Worm (Caenorhabditis elegans): ENCODE results near the gene Y22D7AL.7.

DNA sequence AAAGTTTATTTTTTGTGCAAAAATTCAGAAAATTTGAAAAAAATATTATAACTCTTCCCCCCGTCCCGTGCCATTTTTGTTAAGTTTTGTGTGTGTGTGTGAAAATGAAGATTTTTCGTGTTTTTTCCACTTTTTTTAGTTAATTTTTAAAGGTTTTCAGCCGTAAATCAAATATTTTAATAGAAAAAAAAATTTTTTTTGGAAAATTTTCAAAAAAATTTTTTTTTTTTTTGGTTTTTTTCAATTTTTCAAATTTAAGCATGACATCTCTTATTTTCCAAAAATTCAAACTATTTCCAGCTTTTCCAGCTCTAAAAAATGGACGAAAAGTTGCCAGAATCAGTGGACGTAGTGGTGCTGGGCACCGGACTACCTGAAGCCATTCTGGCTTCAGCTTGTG is 6.5 kb upstream of the Y22D7AL.7 start, which contains the start of gene rep-1:
- no peak for TF ChIP-seq egl-27 (tag; optimal IDR thresholded peaks at IDR 0.05)
- TF ChIP-seq nhr-12 (tag; optimal IDR thresholded peaks at IDR 0.05): no peak
- TF ChIP-seq ztf-11 (tag; optimal IDR thresholded peaks at IDR 0.05): no peak
- TF ChIP-seq nhr-11 (tag; optimal IDR thresholded peaks at IDR 0.05): no peak
- no peak for TF ChIP-seq nhr-237 (tag; optimal IDR thresholded peaks at IDR 0.05)
- TF ChIP-seq unc-62 (GFP tag; optimal IDR thresholded peaks at IDR 0.05): no peak
- TF ChIP-seq ZK546.5 (tag; optimal IDR thresholded peaks at IDR 0.05): no peak
- no peak for TF ChIP-seq nhr-77 (tag; optimal IDR thresholded peaks at IDR 0.05)
- no peak for TF ChIP-seq aly-2 (tag; optimal IDR thresholded peaks at IDR 0.05)

Data from whole organism, L2 larva.